Worm (Caenorhabditis elegans) whole organism, L3 larva: ENCODE measurements around the gene msp-65.

Experiments used
- ama-1 ChIP-seq: fragments of 150-350 bp; optimal IDR thresholded peaks from 2 replicates; lab custom pipeline; 2018
- ceh-9 ChIP-seq: sonication (generic microtip); optimal IDR thresholded peaks from 2 replicates; lab custom pipeline; 2018; ENCODE audit warnings: missing biosample characterization, missing genetic modification characterization
- egl-5 ChIP-seq: fragments of 150-350 bp; optimal IDR thresholded peaks from 2 replicates; lab custom pipeline; 2017; ENCODE audit warnings: missing biosample characterization, missing genetic modification reagents, missing genetic modification characterization, inconsistent platforms
- elt-2 ChIP-seq: sonication (generic microtip); optimal IDR thresholded peaks from 2 replicates; lab custom pipeline; 2016; ENCODE audit warnings: missing genetic modification reagents, mild to moderate bottlenecking, missing genetic modification characterization, missing compliant biosample characterization
- elt-3 ChIP-seq, 3 experiments: fragments of 150-350 bp in 1 of 3; sonication (generic microtip) in 2 of 3; optimal IDR thresholded peaks; 2 replicates in 2 of 3; 4 replicates in 1 of 3; lab custom pipeline; 2014 to 2017; ENCODE audit warnings: missing biosample characterization in 3 of 3, missing genetic modification characterization in 3 of 3
- fos-1 ChIP-seq: fragments of 150-350 bp; optimal IDR thresholded peaks from 2 replicates; lab custom pipeline; 2014; ENCODE audit warnings: missing biosample characterization, missing genetic modification characterization
- hmg-11 ChIP-seq: sonication (generic microtip); optimal IDR thresholded peaks from 2 replicates; lab custom pipeline; 2016; ENCODE audit warnings: missing genetic modification characterization, missing compliant biosample characterization
- lin-15B ChIP-seq: fragments of 150-350 bp; optimal IDR thresholded peaks from 2 replicates; lab custom pipeline; 2014; ENCODE audit warnings: missing biosample characterization, missing genetic modification characterization
- lin-39 ChIP-seq: fragments of 150-350 bp; optimal IDR thresholded peaks from 2 replicates; lab custom pipeline; 2018; ENCODE audit warnings: missing biosample characterization, missing genetic modification reagents, missing genetic modification characterization
- lsy-12 ChIP-seq: sonication (generic microtip); optimal IDR thresholded peaks from 2 replicates; lab custom pipeline; 2016; ENCODE audit warnings: mild to moderate bottlenecking, missing genetic modification characterization, missing compliant biosample characterization
- nfya-1 ChIP-seq: sonication (generic microtip); optimal IDR thresholded peaks from 2 replicates; lab custom pipeline; 2017; ENCODE audit warnings: missing genetic modification characterization, mild to moderate bottlenecking, missing compliant biosample characterization, antibody characterized with exemption, moderate library complexity; ENCODE audit not compliant: insufficient read depth
- nhr-11 ChIP-seq: fragments of 150-350 bp; optimal IDR thresholded peaks from 2 replicates; lab custom pipeline; 2014; ENCODE audit warnings: missing biosample characterization, missing genetic modification characterization
- nhr-23 ChIP-seq: fragments of 150-350 bp; optimal IDR thresholded peaks from 2 replicates; lab custom pipeline; 2014; ENCODE audit warnings: missing biosample characterization, missing genetic modification reagents, missing genetic modification characterization
- nhr-25 ChIP-seq: sonication (generic microtip); optimal IDR thresholded peaks from 2 replicates; lab custom pipeline; 2017; ENCODE audit warnings: missing biosample characterization, missing genetic modification characterization
- nhr-43 ChIP-seq: sonication (generic microtip); optimal IDR thresholded peaks from 2 replicates; lab custom pipeline; 2016; ENCODE audit warnings: mild to moderate bottlenecking, missing genetic modification characterization, missing compliant biosample characterization; ENCODE audit not compliant: poor library complexity, severe bottlenecking
- nhr-67 ChIP-seq: fragments of 150-350 bp; optimal IDR thresholded peaks from 2 replicates; lab custom pipeline; 2014; ENCODE audit warnings: missing biosample characterization, missing genetic modification characterization
- nhr-76 ChIP-seq: fragments of 150-350 bp; sonication (generic microtip); optimal IDR thresholded peaks from 5 replicates; lab custom pipeline; 2014; ENCODE audit warnings: missing biosample characterization, missing genetic modification characterization
- pha-4 ChIP-seq: fragments of 150-350 bp; optimal IDR thresholded peaks from 2 replicates; lab custom pipeline; 2014; ENCODE audit warnings: missing biosample characterization, missing genetic modification reagents, missing genetic modification characterization
- skn-1 ChIP-seq: fragments of 150-350 bp; optimal IDR thresholded peaks from 2 replicates; lab custom pipeline; 2014; ENCODE audit warnings: missing biosample characterization, missing genetic modification characterization
- snpc-4 ChIP-seq: fragments of 150-350 bp; optimal IDR thresholded peaks from 2 replicates; lab custom pipeline; 2014; ENCODE audit warnings: missing biosample characterization, missing genetic modification characterization
- tbx-2 ChIP-seq: sonication (generic microtip); optimal IDR thresholded peaks from 2 replicates; lab custom pipeline; 2016; ENCODE audit warnings: mild to moderate bottlenecking, missing genetic modification characterization, missing compliant biosample characterization
- unc-39 ChIP-seq: sonication (generic microtip); optimal IDR thresholded peaks from 4 replicates; lab custom pipeline; 2017; ENCODE audit warnings: missing biosample characterization, missing genetic modification characterization
- zag-1 ChIP-seq: fragments of 150-350 bp; optimal IDR thresholded peaks from 2 replicates; lab custom pipeline; 2014; ENCODE audit warnings: missing biosample characterization, missing genetic modification characterization
- ztf-11 ChIP-seq: fragments of 150-350 bp; optimal IDR thresholded peaks from 2 replicates; lab custom pipeline; 2014; ENCODE audit warnings: missing biosample characterization, missing genetic modification characterization

msp-65 gene

ce11 chrIV:5360533-5360932, 44.2 kb downstream of the msp-65 start, which contains the start of gene F41H10.5:
F41H10.5 (plus strand) TSS chrIV:5360907.
- no peak for TF ChIP-seq egl-5
- TF ChIP-seq nhr-76 (tag; lab: Kevin White, UChicago), result no peak
- peak; percentile 89 for TF ChIP-seq nfya-1 (tag; lab: Kevin White, UChicago)
- no peak for TF ChIP-seq snpc-4 (tag; lab: Kevin White, UChicago)
- TF ChIP-seq tbx-2, result no peak
- TF ChIP-seq nhr-67 (tag; lab: Kevin White, UChicago), result no peak
- TF ChIP-seq zag-1 (tag; lab: Kevin White, UChicago), result no peak
- TF ChIP-seq nhr-43 (tag; lab: Kevin White, UChicago), result no peak
- TF ChIP-seq nhr-11, result no peak

DNA sequence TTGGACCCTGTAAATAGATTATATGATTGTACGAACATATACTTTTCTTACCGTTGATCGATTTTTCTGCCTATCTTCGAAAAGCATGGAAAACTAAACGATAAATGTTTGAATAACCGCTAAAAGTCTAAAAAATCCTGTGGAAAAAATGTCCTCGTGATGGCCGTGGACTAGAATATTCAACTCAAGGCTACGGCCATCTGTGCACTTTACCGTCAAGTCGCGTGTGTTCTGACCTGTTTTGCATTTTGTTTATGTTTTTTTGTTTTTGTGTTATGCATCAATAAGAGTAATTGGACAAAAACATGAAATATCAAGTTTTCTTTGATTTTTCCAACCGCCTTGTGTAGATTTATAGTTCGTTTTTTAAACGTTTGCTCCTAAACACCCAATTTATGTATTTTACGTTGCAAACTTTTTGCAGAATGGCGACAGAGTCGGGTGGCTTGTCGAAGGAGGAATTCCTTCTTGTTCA, 47.8 kb downstream of the msp-65 start, which contains the start of the genes hda-6 and F41H10.4:
Gene hda-6, minus strand, starts transcription at position 172 of the 475 bp plus-strand sequence.
Gene F41H10.4, plus strand, starts transcription at position 425 of the 475 bp plus-strand sequence.
- TF ChIP-seq pha-4 (tag; lab: Kevin White, UChicago) (peak; percentile 75), fos-1 (no peak), skn-1 (peak; percentile 9), elt-2 (tag; lab: Kevin White, UChicago) (peak; percentile 28), ama-1 (lab: Kevin White, UChicago) (no peak), lin-39 (tag; lab: Kevin White, UChicago) (peak; percentile 33), nhr-43 (tag; lab: Kevin White, UChicago) (peak; percentile 85), ceh-9 (tag; lab: Kevin White, UChicago) (no peak), nhr-23 (tag; lab: Kevin White, UChicago) (peak; percentile 75), elt-3 (tag; optimal IDR thresholded peaks at IDR 0.05; lab: Kevin White, UChicago) (no peak), zag-1 (tag; lab: Kevin White, UChicago) (no peak), nfya-1 (tag; lab: Kevin White, UChicago) (peak; percentile 75), lsy-12 (tag; lab: Kevin White, UChicago) (no peak), ztf-11 (tag; lab: Kevin White, UChicago) (no peak), hmg-11 (no peak), unc-39 (tag; lab: Kevin White, UChicago) (no peak), nhr-25 (peak; percentile 97), lin-15B (tag; lab: Kevin White, UChicago) (peak; percentile 93), nhr-67 (tag; lab: Kevin White, UChicago) (no peak), snpc-4 (tag; lab: Kevin White, UChicago) (peak; percentile 92), egl-5 (peak; percentile 73)
